Worm (Caenorhabditis elegans) whole organism, L3 larva: ENCODE results near the gene ncap-1.

ENCODE experiments used
- egl-27 ChIP-seq: sonication (generic microtip); optimal IDR thresholded peaks from 4 replicates; lab custom pipeline; 2017; ENCODE audit warnings: missing biosample characterization, missing genetic modification reagents, missing genetic modification characterization
- jun-1 ChIP-seq: fragments of 150-350 bp; optimal IDR thresholded peaks from 2 replicates; lab custom pipeline; 2014; ENCODE audit warnings: missing biosample characterization, missing genetic modification reagents, missing genetic modification characterization
- nhr-12 ChIP-seq: fragments of 150-350 bp; optimal IDR thresholded peaks from 2 replicates; lab custom pipeline; 2014; ENCODE audit warnings: missing biosample characterization, missing genetic modification characterization
- nhr-237 ChIP-seq: fragments of 150-350 bp; optimal IDR thresholded peaks from 2 replicates; lab custom pipeline; 2014; ENCODE audit warnings: missing biosample characterization, missing genetic modification characterization
- nhr-76 ChIP-seq: fragments of 150-350 bp; sonication (generic microtip); optimal IDR thresholded peaks from 5 replicates; lab custom pipeline; 2014; ENCODE audit warnings: missing biosample characterization, missing genetic modification characterization
- pqm-1 ChIP-seq: fragments of 150-350 bp; optimal IDR thresholded peaks from 2 replicates; lab custom pipeline; 2017; ENCODE audit warnings: missing biosample characterization, missing genetic modification characterization, inconsistent platforms
- sea-2 ChIP-seq: fragments of 150-350 bp; sonication (generic microtip); optimal IDR thresholded peaks from 4 replicates; lab custom pipeline; 2014; ENCODE audit warnings: missing biosample characterization, missing genetic modification reagents, missing genetic modification characterization
- snpc-4 ChIP-seq: fragments of 150-350 bp; optimal IDR thresholded peaks from 2 replicates; lab custom pipeline; 2014; ENCODE audit warnings: missing biosample characterization, missing genetic modification characterization
- ztf-11 ChIP-seq: fragments of 150-350 bp; optimal IDR thresholded peaks from 2 replicates; lab custom pipeline; 2014; ENCODE audit warnings: missing biosample characterization, missing genetic modification characterization

DNA sequence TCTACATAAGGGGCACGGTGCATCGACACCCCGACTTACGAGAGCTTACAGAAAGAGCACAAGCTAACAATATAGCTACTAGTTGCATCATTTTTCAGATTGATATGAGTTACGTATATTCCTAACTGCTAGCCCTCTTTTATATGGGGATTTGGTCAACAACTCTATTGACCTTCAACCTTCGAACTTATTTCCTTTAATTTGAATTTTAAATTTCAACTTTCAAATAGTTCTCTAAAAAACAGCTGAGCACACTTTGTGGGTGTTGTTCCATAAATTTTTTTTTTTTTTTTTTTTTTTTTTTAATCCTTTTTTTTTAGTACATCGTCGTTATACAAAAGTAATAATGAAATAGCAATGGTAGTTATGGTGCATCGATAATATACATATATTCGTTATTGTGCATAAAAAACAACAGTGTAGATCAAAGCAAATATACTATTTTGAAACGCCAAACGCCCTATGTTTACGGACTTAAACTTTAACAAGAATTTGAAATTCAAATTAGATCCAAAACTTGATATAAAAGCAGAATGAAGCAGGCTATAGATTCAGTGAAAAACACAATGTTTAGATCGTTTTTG is 52.5 kb downstream of the ncap-1 start, which contains the start of the genes Y110A2AL.9 and Y110A2AL.3:
- TF ChIP-seq nhr-76 (tag; lab: Kevin White, UChicago) (no peak), egl-27 (tag; lab: Kevin White, UChicago) (no peak), nhr-12 (tag; lab: Kevin White, UChicago) (no peak), sea-2 (GFP tag; lab: Kevin White, UChicago) (no peak), jun-1 (no peak), snpc-4 (tag; lab: Kevin White, UChicago) (no peak), nhr-237 (no peak), pqm-1 (tag; lab: Kevin White, UChicago) (no peak), ztf-11 (tag; lab: Kevin White, UChicago) (no peak)
